Worm (Caenorhabditis elegans) whole organism, L3 larva: ENCODE data around the gene gen-1.

Experiments used
- nhr-25 ChIP-seq: sonication (generic microtip); optimal IDR thresholded peaks from 2 replicates; lab custom pipeline; 2017; ENCODE audit warnings: missing biosample characterization, missing genetic modification characterization
- nhr-76 ChIP-seq: fragments of 150-350 bp; sonication (generic microtip); optimal IDR thresholded peaks from 5 replicates; lab custom pipeline; 2014; ENCODE audit warnings: missing biosample characterization, missing genetic modification characterization

DNA sequence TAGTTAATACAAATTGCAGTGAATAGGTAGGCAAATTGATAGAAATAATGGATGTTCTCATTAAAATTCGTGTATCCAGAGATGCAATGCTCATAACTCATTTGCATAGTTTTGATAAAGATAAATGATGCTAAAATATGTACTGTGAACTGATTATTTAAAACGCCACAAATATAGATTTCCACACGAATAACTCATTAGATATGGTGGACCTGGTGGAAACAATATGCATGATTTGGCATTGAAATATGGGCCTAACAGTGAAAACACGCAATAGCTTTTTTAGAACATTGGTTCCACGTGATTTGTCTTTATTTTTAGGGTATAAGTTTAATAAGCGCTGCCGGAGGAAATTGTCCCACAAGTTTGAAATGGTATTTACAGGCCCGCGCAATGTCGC lies 22.3 kb upstream of the gen-1 start, which contains the start of gene srg-3:
- TF ChIP-seq nhr-76 (tag; lab: Kevin White, UChicago) (no peak), nhr-25 (tag; lab: Kevin White, UChicago) (no peak)
